Fruit fly (Drosophila melanogaster) whole organism, embryonic: ENCODE data around the gene CG33282.

Experiments used
- ATbp ChIP-seq: fragments of 200-800 bp; sonication (Bioruptor generic); optimal IDR thresholded peaks from 2 replicates; lab custom pipeline; 2017; ENCODE audit warnings: missing biosample characterization, mild to moderate bottlenecking, missing genetic modification characterization, missing genetic modification reagents
- CG11093 ChIP-seq: fragments of 200-800 bp; sonication (Bioruptor generic); IDR thresholded peaks from 3 replicates; pipeline ENCODE4 v1.3.6; 2022; ENCODE audit warnings: missing biosample characterization, missing genetic modification characterization
- CG12104 ChIP-seq: fragments of 200-800 bp; sonication (Bioruptor generic); optimal IDR thresholded peaks from 3 replicates; lab custom pipeline; 2016; ENCODE audit warnings: missing biosample characterization, missing genetic modification characterization
- CG12391 ChIP-seq: fragments of 200-800 bp; sonication (Bioruptor generic); optimal IDR thresholded peaks from 3 replicates; lab custom pipeline; 2018; ENCODE audit warnings: missing biosample characterization, mild to moderate bottlenecking, missing genetic modification characterization, moderate library complexity
- CG15011 ChIP-seq: fragments of 200-800 bp; sonication (Bioruptor generic); optimal IDR thresholded peaks from 3 replicates; lab custom pipeline; 2018; ENCODE audit warnings: missing biosample characterization, mild to moderate bottlenecking, missing genetic modification characterization
- CG1792 ChIP-seq: fragments of 200-800 bp; sonication (Bioruptor generic); optimal IDR thresholded peaks from 2 replicates; lab custom pipeline; 2016; ENCODE audit warnings: missing biosample characterization, missing genetic modification characterization
- CG1832 ChIP-seq: fragments of 200-800 bp; sonication (Bioruptor generic); optimal IDR thresholded peaks from 2 replicates; lab custom pipeline; 2017; ENCODE audit warnings: missing biosample characterization, mild to moderate bottlenecking, missing genetic modification characterization, inconsistent platforms
- CG32767 ChIP-seq: fragments of 200-800 bp; sonication (Bioruptor generic); IDR thresholded peaks from 2 replicates; pipeline ENCODE4 v1.3.6; 2022; ENCODE audit warnings: missing biosample characterization, missing genetic modification characterization
- CG34422 ChIP-seq: fragments of 200-800 bp; sonication (Bioruptor generic); IDR thresholded peaks from 3 replicates; pipeline ENCODE4 v1.3.6; 2022; ENCODE audit warnings: missing biosample characterization, missing genetic modification characterization
- CG4820 ChIP-seq: fragments of 200-800 bp; sonication (Bioruptor generic); optimal IDR thresholded peaks from 3 replicates; lab custom pipeline; 2016; ENCODE audit warnings: missing biosample characterization, missing genetic modification characterization
- CG5245 ChIP-seq: fragments of 200-800 bp; sonication (Bioruptor generic); optimal IDR thresholded peaks from 3 replicates; lab custom pipeline; 2016; ENCODE audit warnings: missing biosample characterization, missing genetic modification characterization
- CG6272 ChIP-seq: fragments of 200-800 bp; sonication (Bioruptor generic); IDR thresholded peaks from 2 replicates; pipeline ENCODE4 v1.3.6; 2022; ENCODE audit warnings: missing biosample characterization, missing genetic modification characterization
- CG6854 ChIP-seq: fragments of 200-800 bp; sonication (Bioruptor generic); optimal IDR thresholded peaks from 3 replicates; lab custom pipeline; 2017; ENCODE audit warnings: missing biosample characterization, mild to moderate bottlenecking, missing genetic modification characterization
- CG7556 ChIP-seq: fragments of 200-800 bp; sonication (Bioruptor generic); optimal IDR thresholded peaks from 2 replicates; lab custom pipeline; 2017; ENCODE audit warnings: missing biosample characterization, mild to moderate bottlenecking, missing genetic modification characterization
- CG7745 ChIP-seq: fragments of 200-800 bp; sonication (Bioruptor generic); optimal IDR thresholded peaks from 2 replicates; lab custom pipeline; 2018; ENCODE audit warnings: missing biosample characterization, mild to moderate bottlenecking, missing genetic modification characterization, moderate library complexity
- CG7963 ChIP-seq: fragments of 200-800 bp; sonication (Bioruptor generic); IDR thresholded peaks from 3 replicates; pipeline ENCODE4 v1.3.6; 2022; ENCODE audit warnings: missing biosample characterization, missing genetic modification characterization; ENCODE audit not compliant: partially characterized antibody
- CG9727 ChIP-seq: fragments of 200-800 bp; sonication (Bioruptor generic); optimal IDR thresholded peaks from 3 replicates; lab custom pipeline; 2017; ENCODE audit warnings: missing biosample characterization, mild to moderate bottlenecking, missing genetic modification characterization
- D ChIP-seq, 2 experiments: fragments of 200-800 bp in 1 of 2; fragments of >200 bp in 1 of 2; sonication (Bioruptor generic) in 1 of 2; optimal IDR thresholded peaks; 2 replicates in 1 of 2; 3 replicates in 1 of 2; lab custom pipeline; 2017; ENCODE audit warnings: mild to moderate bottlenecking in 1 of 2, missing biosample characterization in 1 of 2, missing genetic modification characterization in 1 of 2, missing genetic modification reagents in 1 of 2
- D19A ChIP-seq: fragments of 200-800 bp; optimal IDR thresholded peaks from 3 replicates; lab custom pipeline; 2019; ENCODE audit warnings: missing biosample characterization, mild to moderate bottlenecking, missing genetic modification characterization, moderate library complexity
- D19B ChIP-seq: fragments of 200-800 bp; sonication (Bioruptor generic); optimal IDR thresholded peaks from 2 replicates; lab custom pipeline; 2017; ENCODE audit warnings: missing biosample characterization, mild to moderate bottlenecking, missing genetic modification characterization
- HLHmδ ChIP-seq: fragments of 200-800 bp; sonication (Bioruptor generic); optimal IDR thresholded peaks from 2 replicates; lab custom pipeline; 2018; ENCODE audit warnings: missing biosample characterization, mild to moderate bottlenecking, missing genetic modification characterization, moderate library complexity
- Hsf ChIP-seq: fragments of 200-800 bp; sonication (Bioruptor generic); optimal IDR thresholded peaks from 3 replicates; lab custom pipeline; 2016; ENCODE audit warnings: missing biosample characterization, missing genetic modification characterization
- Max ChIP-seq: fragments of 200-800 bp; sonication (Bioruptor generic); optimal IDR thresholded peaks from 2 replicates; lab custom pipeline; 2016; ENCODE audit warnings: missing biosample characterization, mild to moderate bottlenecking, missing genetic modification characterization
- Xrp1 ChIP-seq: fragments of 200-800 bp; sonication (Bioruptor generic); IDR thresholded peaks from 2 replicates; pipeline ENCODE4 v1.3.6; 2022; ENCODE audit warnings: missing biosample characterization, missing genetic modification characterization
- abd-A ChIP-seq: fragments of 200-800 bp; sonication (Bioruptor generic); optimal IDR thresholded peaks from 3 replicates; lab custom pipeline; 2019; ENCODE audit warnings: missing biosample characterization, mild to moderate bottlenecking, missing genetic modification characterization, moderate library complexity
- amos ChIP-seq: fragments of 200-800 bp; sonication (Bioruptor generic); IDR thresholded peaks from 2 replicates; pipeline ENCODE4 v1.3.6; 2022; ENCODE audit warnings: missing biosample characterization, missing genetic modification characterization; ENCODE audit not compliant: partially characterized antibody
- ara ChIP-seq: fragments of 200-800 bp; sonication (Bioruptor generic); IDR thresholded peaks from 2 replicates; pipeline ENCODE4 v1.3.6; 2022; ENCODE audit warnings: missing biosample characterization, missing genetic modification characterization
- bsh ChIP-seq, 2 experiments: fragments of 200-800 bp; sonication (Bioruptor generic); optimal IDR thresholded peaks; 2 replicates each; lab custom pipeline; 2017 to 2018; ENCODE audit warnings: mild to moderate bottlenecking in 2 of 2, missing biosample characterization in 2 of 2, missing genetic modification characterization in 2 of 2, moderate library complexity in 1 of 2
- ci ChIP-seq: fragments of 200-800 bp; sonication (Bioruptor generic); IDR thresholded peaks from 3 replicates; pipeline ENCODE4 v1.3.6; 2022; ENCODE audit warnings: missing biosample characterization, missing genetic modification characterization
- crol ChIP-seq: fragments of 200-800 bp; sonication (Bioruptor generic); IDR thresholded peaks from 2 replicates; pipeline ENCODE4 v1.3.6; 2022; ENCODE audit warnings: missing biosample characterization, missing genetic modification characterization
- dmrt99B ChIP-seq: fragments of 200-800 bp; sonication (Bioruptor generic); optimal IDR thresholded peaks from 2 replicates; lab custom pipeline; 2018; ENCODE audit warnings: missing biosample characterization, mild to moderate bottlenecking, missing genetic modification characterization, moderate library complexity
- klu ChIP-seq: fragments of 200-800 bp; sonication (Bioruptor generic); IDR thresholded peaks from 2 replicates; pipeline ENCODE4 v1.3.6; 2022; ENCODE audit warnings: missing biosample characterization, missing genetic modification characterization
- knrl ChIP-seq: fragments of 200-800 bp; sonication (Bioruptor generic); IDR thresholded peaks from 3 replicates; pipeline ENCODE4 v1.3.6; 2022; ENCODE audit warnings: missing biosample characterization, missing genetic modification characterization; ENCODE audit not compliant: partially characterized antibody
- lov ChIP-seq, 2 experiments: fragments of 200-800 bp in 1 of 2; fragments of >200 bp in 1 of 2; sonication (Bioruptor generic) in 1 of 2; IDR thresholded peaks in 1 of 2; optimal IDR thresholded peaks in 1 of 2; 2 replicates in 1 of 2; 3 replicates in 1 of 2; pipeline versions ENCODE4 v1.3.6 to Lab custom; 2017 to 2022; ENCODE audit warnings: missing biosample characterization in 1 of 2, missing genetic modification characterization in 1 of 2
- luna ChIP-seq: fragments of 200-800 bp; sonication (Bioruptor generic); optimal IDR thresholded peaks from 2 replicates; lab custom pipeline; 2016; ENCODE audit warnings: missing biosample characterization, missing genetic modification characterization
- odd ChIP-seq: fragments of 200-800 bp; sonication (Bioruptor generic); optimal IDR thresholded peaks from 2 replicates; lab custom pipeline; 2017; ENCODE audit warnings: missing biosample characterization, mild to moderate bottlenecking, missing genetic modification characterization
- pb ChIP-seq: fragments of 200-800 bp; sonication (Bioruptor generic); optimal IDR thresholded peaks from 3 replicates; lab custom pipeline; 2016; ENCODE audit warnings: missing biosample characterization, missing genetic modification characterization
- phol ChIP-seq: fragments of 200-800 bp; sonication (Bioruptor generic); optimal IDR thresholded peaks from 3 replicates; lab custom pipeline; 2018; ENCODE audit warnings: missing biosample characterization, mild to moderate bottlenecking, missing genetic modification characterization, moderate library complexity
- pum ChIP-seq: fragments of 200-800 bp; sonication (Bioruptor generic); optimal IDR thresholded peaks from 2 replicates; lab custom pipeline; 2016; ENCODE audit warnings: missing biosample characterization, missing genetic modification characterization
- scrt ChIP-seq: fragments of 200-800 bp; sonication (Bioruptor generic); optimal IDR thresholded peaks from 2 replicates; lab custom pipeline; 2018; ENCODE audit warnings: missing biosample characterization, mild to moderate bottlenecking, missing genetic modification characterization, moderate library complexity
- sob ChIP-seq: fragments of 200-800 bp; sonication (Bioruptor generic); IDR thresholded peaks from 2 replicates; pipeline ENCODE4 v1.3.6; 2022; ENCODE audit warnings: missing biosample characterization, missing genetic modification characterization
- sr ChIP-seq: fragments of 200-800 bp; sonication (Bioruptor generic); IDR thresholded peaks from 3 replicates; pipeline ENCODE4 v1.3.6; 2022; ENCODE audit warnings: missing biosample characterization, missing genetic modification characterization
- sug ChIP-seq: fragments of 200-800 bp; optimal IDR thresholded peaks from 2 replicates; lab custom pipeline; 2019; ENCODE audit warnings: missing biosample characterization, mild to moderate bottlenecking, missing genetic modification characterization, moderate library complexity
- tgo ChIP-seq: fragments of 200-800 bp; sonication (Bioruptor generic); IDR thresholded peaks from 3 replicates; pipeline ENCODE4 v1.3.6; 2022; ENCODE audit warnings: missing biosample characterization, missing genetic modification characterization
- tio ChIP-seq: fragments of 200-800 bp; sonication (Bioruptor generic); optimal IDR thresholded peaks from 2 replicates; lab custom pipeline; 2017; ENCODE audit warnings: missing biosample characterization, missing genetic modification characterization, inconsistent platforms
- tna ChIP-seq: fragments of 200-800 bp; sonication (Bioruptor generic); IDR thresholded peaks from 2 replicates; pipeline ENCODE4 v1.3.6; 2022; ENCODE audit warnings: missing biosample characterization, missing genetic modification characterization; ENCODE audit not compliant: partially characterized antibody
- twi ChIP-seq: fragments of 200-800 bp; optimal IDR thresholded peaks from 2 replicates; lab custom pipeline; 2019; ENCODE audit warnings: missing biosample characterization, mild to moderate bottlenecking, missing genetic modification characterization, moderate library complexity
- wek ChIP-seq: fragments of 200-800 bp; sonication (Bioruptor generic); optimal IDR thresholded peaks from 3 replicates; lab custom pipeline; 2018; ENCODE audit warnings: missing biosample characterization, mild to moderate bottlenecking, missing genetic modification characterization, moderate library complexity

The CG33282 gene

DNA sequence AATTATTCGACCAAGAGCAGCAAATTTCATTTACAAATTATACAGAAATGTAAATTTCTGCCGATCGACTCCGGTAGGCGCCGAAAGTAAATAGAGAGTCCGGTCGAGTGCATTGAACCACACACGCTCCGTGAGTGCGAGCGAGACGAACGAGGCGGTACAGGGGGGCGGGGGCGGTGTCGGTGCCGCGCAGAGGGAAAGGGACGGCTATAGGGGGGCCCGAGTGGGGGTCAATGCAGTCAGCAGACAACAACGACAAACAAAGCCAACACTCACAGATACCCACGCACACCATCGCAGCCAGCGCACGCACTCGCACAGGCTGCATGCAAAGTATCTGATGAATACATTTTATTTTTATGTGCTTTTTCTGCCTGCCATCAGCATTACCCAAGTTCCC is 11.7 kb downstream of the CG33282 start (continued):
- TF ChIP-seq klu (peak; percentile 17; the same call in 1 of the 2 replicates), Max (no peak), CG11093 (no peak), pum (no peak), ci (GFP tag; lab: Robert Waterston, UW) (peak; percentile 57; the same call in 2 of the 3 replicates), knrl (GFP tag; lab: Robert Waterston, UW) (0 out of 3 replicates have a peak, but pooled peaks have one; percentile 7), sug (tag; lab: Kevin White, UChicago) (peak; percentile 55), HLHmδ (GFP tag; lab: Kevin White, UChicago) (peak; percentile 83), tna (GFP tag; lab: Robert Waterston, UW) (no peak), wek (GFP tag; lab: Kevin White, UChicago) (peak; percentile 0), D19A (tag; lab: Kevin White, UChicago) (no peak), crol (GFP tag; lab: Robert Waterston, UW) (peak; percentile 97), ATbp (GFP tag; lab: Kevin White, UChicago) (peak; percentile 21), sob (GFP tag; lab: Robert Waterston, UW) (0 out of 2 replicates have a peak, but pooled peaks have one; percentile 40), amos (no peak), lov (optimal IDR thresholded peaks at IDR 0.05; lab: Kevin White, UChicago) (no peak), lov (GFP tag; IDR thresholded peaks at IDR 0.05; lab: Robert Waterston, UW) (0 out of 3 replicates have a peak, but pooled peaks have one; percentile 13), CG1832 (peak; percentile 75), odd (GFP tag; lab: Kevin White, UChicago) (no peak), CG7745 (tag; lab: Kevin White, UChicago) (peak; percentile 6), tgo (GFP tag; lab: Robert Waterston, UW) (0 out of 3 replicates have a peak, but pooled peaks have one; percentile 22), abd-A (tag; lab: Kevin White, UChicago) (peak; percentile 67), sr (GFP tag; lab: Robert Waterston, UW) (peak; percentile 87), twi (tag; lab: Kevin White, UChicago) (no peak), CG6272 (0 out of 2 replicates have a peak, but pooled peaks have one; percentile 10), CG7963 (GFP tag; lab: Robert Waterston, UW) (no peak), D19B (GFP tag; lab: Kevin White, UChicago) (no peak), CG4820 (GFP tag; lab: Kevin White, UChicago) (no peak), CG32767 (peak; percentile 50)

DNA sequence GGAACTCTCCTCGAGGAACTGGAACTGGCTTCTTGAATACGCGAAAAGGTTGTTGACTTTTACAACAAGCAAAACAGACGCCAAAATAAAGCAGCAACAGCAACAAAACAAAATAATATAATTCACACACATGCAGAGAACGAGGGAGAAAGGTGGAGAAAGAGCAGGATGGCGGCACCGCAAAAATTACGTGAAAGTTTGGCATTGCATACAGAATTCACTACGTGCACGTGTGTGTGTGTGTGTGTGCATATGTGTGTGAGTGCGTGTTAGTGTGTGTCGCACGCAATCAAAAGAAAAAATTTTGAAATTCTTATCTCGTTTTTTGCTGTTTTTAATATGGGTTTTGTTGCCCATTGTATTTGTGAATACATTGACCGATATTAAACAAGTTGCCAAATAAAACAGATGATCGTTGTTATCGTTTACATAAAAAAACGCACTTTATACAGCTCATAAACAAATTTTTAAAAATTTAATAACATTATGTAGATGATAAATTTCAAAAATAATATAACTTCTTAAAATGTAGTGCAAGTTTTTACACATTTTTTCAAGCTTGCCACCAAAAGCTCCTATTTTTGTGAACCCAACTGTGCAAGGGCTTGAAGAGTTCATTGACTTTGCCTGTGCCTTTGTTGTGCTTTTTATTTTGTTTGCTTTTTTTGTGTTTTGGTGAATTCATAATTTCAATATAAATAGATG is 13.7 kb downstream of the CG33282 start:
- TF ChIP-seq CG12391 (tag; lab: Kevin White, UChicago) (peak; percentile 34), luna (GFP tag; lab: Kevin White, UChicago) (no peak), tio (GFP tag; lab: Kevin White, UChicago) (peak; percentile 23), Xrp1 (GFP tag; lab: Robert Waterston, UW) (0 out of 2 replicates have a peak, but pooled peaks have one; percentile 17), Hsf (no peak), CG15011 (GFP tag; lab: Kevin White, UChicago) (no peak), CG9727 (GFP tag; lab: Kevin White, UChicago) (no peak), dmrt99B (tag; lab: Kevin White, UChicago) (peak; percentile 43), bsh (GFP tag; optimal IDR thresholded peaks at IDR 0.05; lab: Kevin White, UChicago) (peak in 1 of 2 experiments; percentile 44), CG7556 (GFP tag; lab: Kevin White, UChicago) (no peak), CG32767 (no peak), CG34422 (no peak), pb (GFP tag; lab: Kevin White, UChicago) (no peak), CG6854 (GFP tag; lab: Kevin White, UChicago) (no peak), phol (tag; lab: Kevin White, UChicago) (peak; percentile 20), ara (no peak), CG12104 (no peak), scrt (GFP tag; lab: Kevin White, UChicago) (no peak), knrl (GFP tag; lab: Robert Waterston, UW) (no peak), CG1792 (GFP tag; lab: Kevin White, UChicago) (no peak), D (optimal IDR thresholded peaks at IDR 0.05; lab: Kevin White, UChicago) (no peak), D (GFP tag; optimal IDR thresholded peaks at IDR 0.05; lab: Kevin White, UChicago) (peak; percentile 24), CG5245 (GFP tag; lab: Kevin White, UChicago) (no peak)
